Worm (Caenorhabditis elegans) whole organism, young adult: ENCODE measurements around the gene xpc-1.

Source experiments
- B0019.2 ChIP-seq: fragments of 200-800 bp; sonication (Bioruptor generic); conservative IDR thresholded peaks from 2 replicates; pipeline ENCODE4 v1.3.6; 2022; ENCODE audit warnings: missing genetic modification reagents, missing genetic modification characterization, missing compliant biosample characterization
- C06A6.2 ChIP-seq: fragments of 200-800 bp; sonication (Bioruptor generic); conservative IDR thresholded peaks from 2 replicates; pipeline ENCODE4 v1.3.6; 2022; ENCODE audit warnings: missing genetic modification characterization, missing compliant biosample characterization
- D2030.7 ChIP-seq: fragments of 200-800 bp; sonication (Bioruptor generic); IDR thresholded peaks from 2 replicates; pipeline ENCODE4 v1.3.6; 2022; ENCODE audit warnings: missing genetic modification reagents, missing genetic modification characterization, missing compliant biosample characterization
- F22D6.2 ChIP-seq: sonication (generic microtip); optimal IDR thresholded peaks from 2 replicates; lab custom pipeline; 2016; ENCODE audit warnings: mild to moderate bottlenecking, missing genetic modification characterization, missing compliant biosample characterization
- F39B2.1 ChIP-seq: fragments of 200-800 bp; sonication (Bioruptor generic); IDR thresholded peaks from 2 replicates; pipeline ENCODE4 v1.3.6; 2022; ENCODE audit warnings: missing genetic modification reagents, missing genetic modification characterization, missing compliant biosample characterization
- F52B5.7 ChIP-seq: sonication (generic microtip); optimal IDR thresholded peaks from 2 replicates; lab custom pipeline; 2016; ENCODE audit warnings: mild to moderate bottlenecking, missing genetic modification characterization, missing compliant biosample characterization
- F55B11.4 ChIP-seq: sonication (generic microtip); optimal IDR thresholded peaks from 2 replicates; lab custom pipeline; 2016; ENCODE audit warnings: missing compliant biosample characterization, missing genetic modification characterization, borderline replicate concordance; ENCODE audit not compliant: insufficient read depth
- F57A8.1 ChIP-seq: fragments of 200-800 bp; sonication (Bioruptor generic); optimal IDR thresholded peaks from 2 replicates; lab custom pipeline; 2018; ENCODE audit warnings: mild to moderate bottlenecking, missing genetic modification characterization, moderate library complexity, missing compliant biosample characterization
- K12H6.12 ChIP-seq: fragments of 200-800 bp; sonication (Bioruptor generic); optimal IDR thresholded peaks from 2 replicates; lab custom pipeline; 2018; ENCODE audit warnings: mild to moderate bottlenecking, missing genetic modification characterization, missing compliant biosample characterization
- Y56A3A.18 ChIP-seq: fragments of 200-800 bp; sonication (Bioruptor generic); IDR thresholded peaks from 2 replicates; pipeline ENCODE4 v1.3.6; 2022; ENCODE audit warnings: missing genetic modification reagents, missing genetic modification characterization, missing compliant biosample characterization
- aptf-3 ChIP-seq: fragments of 200-800 bp; sonication (Bioruptor generic); IDR thresholded peaks from 2 replicates; pipeline ENCODE4 v1.3.6; 2022; ENCODE audit warnings: missing genetic modification characterization, missing compliant biosample characterization
- athp-1 ChIP-seq: sonication (generic microtip); optimal IDR thresholded peaks from 2 replicates; lab custom pipeline; 2017; ENCODE audit warnings: mild to moderate bottlenecking, missing genetic modification characterization, missing compliant biosample characterization
- attf-6 ChIP-seq: fragments of 200-800 bp; sonication (Bioruptor generic); IDR thresholded peaks from 2 replicates; pipeline ENCODE4 v1.3.6; 2022; ENCODE audit warnings: missing genetic modification reagents, missing genetic modification characterization, missing compliant biosample characterization
- cebp-1 ChIP-seq, 2 experiments: fragments of 200-800 bp in 1 of 2; sonication (Bioruptor generic) in 1 of 2; sonication (generic microtip) in 1 of 2; IDR thresholded peaks in 1 of 2; optimal IDR thresholded peaks in 1 of 2; 2 replicates each; pipeline versions ENCODE4 v1.3.6 to Lab custom; 2017 to 2022; ENCODE audit warnings: missing compliant biosample characterization in 2 of 2, missing genetic modification characterization in 2 of 2, mild to moderate bottlenecking in 1 of 2, missing genetic modification reagents in 1 of 2, moderate library complexity in 1 of 2
- ceh-27 ChIP-seq: fragments of 200-800 bp; sonication (Bioruptor generic); optimal IDR thresholded peaks from 2 replicates; lab custom pipeline; 2018; ENCODE audit warnings: mild to moderate bottlenecking, missing genetic modification characterization, moderate library complexity, missing compliant biosample characterization
- ceh-58 ChIP-seq: fragments of 200-800 bp; sonication (Bioruptor generic); IDR thresholded peaks from 2 replicates; pipeline ENCODE4 v1.3.6; 2022; ENCODE audit warnings: missing genetic modification characterization, missing compliant biosample characterization
- die-1 ChIP-seq: sonication (generic microtip); optimal IDR thresholded peaks from 2 replicates; lab custom pipeline; 2016; ENCODE audit warnings: missing genotype, mild to moderate bottlenecking, missing genetic modification characterization, missing compliant biosample characterization
- dpl-1 ChIP-seq: fragments of 150-350 bp; optimal IDR thresholded peaks from 2 replicates; lab custom pipeline; 2014; ENCODE audit warnings: missing biosample characterization, missing genetic modification reagents, missing genetic modification characterization
- egrh-3 ChIP-seq: fragments of 200-800 bp; sonication (Bioruptor generic); IDR thresholded peaks from 2 replicates; pipeline ENCODE4 v1.3.6; 2022; ENCODE audit warnings: missing genetic modification reagents, missing genetic modification characterization, missing compliant biosample characterization
- gei-17 ChIP-seq: fragments of 200-800 bp; sonication (Bioruptor generic); optimal IDR thresholded peaks from 2 replicates; lab custom pipeline; 2018; ENCODE audit warnings: mild to moderate bottlenecking, missing genetic modification characterization, missing compliant biosample characterization
- hlh-12 ChIP-seq: sonication (generic microtip); optimal IDR thresholded peaks from 2 replicates; lab custom pipeline; 2016; ENCODE audit warnings: missing genetic modification characterization, missing compliant biosample characterization
- hmg-1.2 ChIP-seq: fragments of 200-800 bp; sonication (Bioruptor generic); IDR thresholded peaks from 2 replicates; pipeline ENCODE4 v1.3.6; 2022; ENCODE audit warnings: missing genetic modification reagents, missing genetic modification characterization, missing compliant biosample characterization
- hmg-20 ChIP-seq: fragments of 200-800 bp; sonication (Bioruptor generic); IDR thresholded peaks from 2 replicates; pipeline ENCODE4 v1.3.6; 2022; ENCODE audit warnings: missing genetic modification reagents, missing genetic modification characterization, missing compliant biosample characterization
- lag-1 ChIP-seq: fragments of 200-800 bp; sonication (Bioruptor generic); IDR thresholded peaks from 2 replicates; pipeline ENCODE4 v1.3.6; 2022; ENCODE audit warnings: missing genetic modification reagents, missing genetic modification characterization, missing compliant biosample characterization
- lin-35 ChIP-seq, 3 experiments: fragments of 150-350 bp in 2 of 3; sonication (generic microtip) in 1 of 3; optimal IDR thresholded peaks; 2 replicates each; lab custom pipeline; 2014 to 2018; ENCODE audit warnings: missing biosample characterization in 3 of 3, missing genetic modification characterization in 3 of 3, missing genetic modification reagents in 3 of 3
- lin-40 ChIP-seq: sonication (generic microtip); optimal IDR thresholded peaks from 2 replicates; lab custom pipeline; 2016; ENCODE audit warnings: missing genetic modification characterization, mild to moderate bottlenecking, missing compliant biosample characterization, missing genotype, missing genetic modification reagents
- lsy-27 ChIP-seq: sonication (generic microtip); optimal IDR thresholded peaks from 2 replicates; lab custom pipeline; 2017; ENCODE audit warnings: missing genetic modification characterization, mild to moderate bottlenecking, missing compliant biosample characterization, antibody characterized with exemption, missing genotype, borderline replicate concordance; ENCODE audit not compliant: insufficient read depth
- madf-6 ChIP-seq: fragments of 200-800 bp; sonication (Bioruptor generic); IDR thresholded peaks from 2 replicates; pipeline ENCODE4 v1.3.6; 2022; ENCODE audit warnings: missing genetic modification reagents, missing genetic modification characterization, missing compliant biosample characterization
- mes-4 ChIP-seq: sonication (generic microtip); optimal IDR thresholded peaks from 2 replicates; lab custom pipeline; 2016; ENCODE audit warnings: missing genotype, missing genetic modification characterization, missing compliant biosample characterization
- nfya-1 ChIP-seq: sonication (generic microtip); optimal IDR thresholded peaks from 2 replicates; lab custom pipeline; 2017; ENCODE audit warnings: antibody characterized with exemption, missing compliant biosample characterization, missing genetic modification characterization, borderline replicate concordance; ENCODE audit not compliant: insufficient read depth
- nfya-2 ChIP-seq: fragments of 200-800 bp; sonication (Bioruptor generic); IDR thresholded peaks from 2 replicates; pipeline ENCODE4 v1.3.6; 2022; ENCODE audit warnings: missing genetic modification reagents, missing genetic modification characterization, missing compliant biosample characterization
- nhr-80 ChIP-seq: sonication (generic microtip); optimal IDR thresholded peaks from 2 replicates; lab custom pipeline; 2016; ENCODE audit warnings: missing genetic modification characterization, missing compliant biosample characterization
- nhr-90 ChIP-seq: sonication (generic microtip); optimal IDR thresholded peaks from 2 replicates; lab custom pipeline; 2016; ENCODE audit warnings: missing genotype, mild to moderate bottlenecking, missing genetic modification characterization, missing compliant biosample characterization
- rcor-1 ChIP-seq: fragments of 200-800 bp; sonication (Bioruptor generic); IDR thresholded peaks from 2 replicates; pipeline ENCODE4 v1.3.6; 2022; ENCODE audit warnings: missing genetic modification reagents, missing genetic modification characterization, missing compliant biosample characterization
- rpc-1 ChIP-seq, 2 experiments: fragments of 150-350 bp in 1 of 2; sonication (generic microtip) in 1 of 2; optimal IDR thresholded peaks; 2 replicates each; lab custom pipeline; 2014 to 2018; ENCODE audit warnings: missing biosample characterization in 1 of 2, missing genetic modification characterization in 1 of 2, missing genetic modification reagents in 1 of 2, missing genotype in 1 of 2
- sea-2 ChIP-seq: fragments of 200-800 bp; sonication (Bioruptor generic); IDR thresholded peaks from 2 replicates; pipeline ENCODE4 v1.3.6; 2022; ENCODE audit warnings: missing genetic modification characterization, missing compliant biosample characterization
- snpc-1.3 ChIP-seq: sonication (generic microtip); optimal IDR thresholded peaks from 2 replicates; lab custom pipeline; 2017; ENCODE audit warnings: missing genetic modification characterization, mild to moderate bottlenecking, missing compliant biosample characterization, antibody characterized with exemption, moderate library complexity, missing genotype, missing genetic modification reagents; ENCODE audit not compliant: insufficient read depth
- sptf-2 ChIP-seq: fragments of 200-800 bp; sonication (Bioruptor generic); optimal IDR thresholded peaks from 2 replicates; lab custom pipeline; 2018; ENCODE audit warnings: mild to moderate bottlenecking, missing genetic modification characterization, missing compliant biosample characterization
- tbp1 ChIP-seq: fragments of 200-800 bp; sonication (Bioruptor generic); optimal IDR thresholded peaks from 2 replicates; lab custom pipeline; 2018; ENCODE audit warnings: mild to moderate bottlenecking, missing genetic modification characterization, missing compliant biosample characterization
- tbx-9 ChIP-seq: sonication (generic microtip); optimal IDR thresholded peaks from 2 replicates; lab custom pipeline; 2016; ENCODE audit warnings: borderline replicate concordance, missing genetic modification characterization, inconsistent platforms, missing compliant biosample characterization
- unc-62 ChIP-seq: fragments of 150-350 bp; optimal IDR thresholded peaks from 2 replicates; lab custom pipeline; 2014; ENCODE audit warnings: missing biosample characterization, missing genetic modification reagents, missing genetic modification characterization
- xnd-1 ChIP-seq: sonication (generic microtip); optimal IDR thresholded peaks from 2 replicates; lab custom pipeline; 2016; ENCODE audit warnings: missing genotype, missing genetic modification reagents, missing genetic modification characterization, missing compliant biosample characterization
- zfh-2 ChIP-seq: fragments of 200-800 bp; sonication (Bioruptor generic); conservative IDR thresholded peaks from 2 replicates; pipeline ENCODE4 v1.3.6; 2022; ENCODE audit warnings: missing genetic modification reagents, missing genetic modification characterization, missing compliant biosample characterization
- zim-3 ChIP-seq: sonication (generic microtip); optimal IDR thresholded peaks from 2 replicates; lab custom pipeline; 2017; ENCODE audit warnings: mild to moderate bottlenecking, missing genetic modification characterization, moderate library complexity, missing compliant biosample characterization
- ztf-22 ChIP-seq: fragments of 200-800 bp; sonication (Bioruptor generic); optimal IDR thresholded peaks from 2 replicates; lab custom pipeline; 2018; ENCODE audit warnings: mild to moderate bottlenecking, missing genetic modification characterization, moderate library complexity, missing compliant biosample characterization
- ztf-25 ChIP-seq: fragments of 200-800 bp; sonication (Bioruptor generic); IDR thresholded peaks from 2 replicates; pipeline ENCODE4 v1.3.6; 2022; ENCODE audit warnings: missing genetic modification reagents, missing genetic modification characterization, missing compliant biosample characterization
- ztf-26 ChIP-seq: sonication (generic microtip); optimal IDR thresholded peaks from 2 replicates; lab custom pipeline; 2017; ENCODE audit warnings: missing genetic modification characterization, missing compliant biosample characterization
- ztf-6 ChIP-seq: fragments of 200-800 bp; sonication (Bioruptor generic); IDR thresholded peaks from 2 replicates; pipeline ENCODE4 v1.3.6; 2022; ENCODE audit warnings: missing genetic modification reagents, missing genetic modification characterization, missing compliant biosample characterization

The xpc-1 gene

ce11 chrIV:2048839-2049238 lies 56.0 kb downstream of the xpc-1 start (continued):
- TF ChIP-seq die-1 (tag; lab: Kevin White, UChicago) (no peak), lin-35 (GFP tag; optimal IDR thresholded peaks at IDR 0.05; lab: Kevin White, UChicago) (no peak), F22D6.2 (no peak), lin-40 (tag; lab: Kevin White, UChicago) (peak; percentile 76), K12H6.12 (peak; percentile 83), xnd-1 (tag; lab: Kevin White, UChicago) (no peak), ztf-22 (GFP tag; lab: Kevin White, UChicago) (no peak), athp-1 (no peak), hmg-1.2 (GFP tag; lab: Robert Waterston, UW) (peak; percentile 57; the same call in 1 of the 2 replicates), nhr-80 (tag; lab: Kevin White, UChicago) (no peak), F57A8.1 (GFP tag; lab: Kevin White, UChicago) (no peak), lsy-27 (tag; lab: Kevin White, UChicago) (no peak), egrh-3 (no peak), sea-2 (GFP tag; lab: Robert Waterston, UW) (no peak), ztf-25 (GFP tag; lab: Robert Waterston, UW) (no peak), F55B11.4 (tag; lab: Kevin White, UChicago) (no peak), rcor-1 (GFP tag; lab: Robert Waterston, UW) (no peak), ceh-27 (GFP tag; lab: Kevin White, UChicago) (peak; percentile 60), hmg-20 (GFP tag; lab: Robert Waterston, UW) (no peak), tbx-9 (tag; lab: Kevin White, UChicago) (no peak), unc-62 (GFP tag; lab: Kevin White, UChicago) (no peak), ztf-6 (GFP tag; lab: Robert Waterston, UW) (peak; percentile 20; the same call in 1 of the 2 replicates), F39B2.1 (GFP tag; lab: Robert Waterston, UW) (no peak), ceh-58 (GFP tag; lab: Robert Waterston, UW) (no peak), F52B5.7 (tag; lab: Kevin White, UChicago) (no peak), cebp-1 (GFP tag; IDR thresholded peaks at IDR 0.05; lab: Robert Waterston, UW) (no peak), cebp-1 (tag; optimal IDR thresholded peaks at IDR 0.05; lab: Kevin White, UChicago) (peak; percentile 58), ztf-26 (tag; lab: Kevin White, UChicago) (peak; percentile 36), rpc-1 (optimal IDR thresholded peaks at IDR 0.05; lab: Kevin White, UChicago) (no peak), rpc-1 (tag; optimal IDR thresholded peaks at IDR 0.05; lab: Kevin White, UChicago) (no peak), nfya-1 (tag; lab: Kevin White, UChicago) (no peak), attf-6 (GFP tag; lab: Robert Waterston, UW) (no peak), C06A6.2 (GFP tag; lab: Robert Waterston, UW) (peak; percentile 51; the same call in 1 of the 2 replicates), zim-3 (tag; lab: Kevin White, UChicago) (no peak), zfh-2 (GFP tag; lab: Robert Waterston, UW) (peak; percentile 94), nhr-90 (tag; lab: Kevin White, UChicago) (no peak), gei-17 (GFP tag; lab: Kevin White, UChicago) (no peak), nfya-2 (GFP tag; lab: Robert Waterston, UW) (no peak), B0019.2 (GFP tag; lab: Robert Waterston, UW) (no peak), hlh-12 (no peak), aptf-3 (GFP tag; lab: Robert Waterston, UW) (no peak), mes-4 (tag; lab: Kevin White, UChicago) (no peak), madf-6 (GFP tag; lab: Robert Waterston, UW) (no peak), sptf-2 (GFP tag; lab: Kevin White, UChicago) (no peak), D2030.7 (GFP tag; lab: Robert Waterston, UW) (no peak), snpc-1.3 (tag; lab: Kevin White, UChicago) (no peak), Y56A3A.18 (GFP tag; lab: Robert Waterston, UW) (no peak), lag-1 (GFP tag; lab: Robert Waterston, UW) (no peak), tbp1 (GFP tag; lab: Kevin White, UChicago) (no peak), dpl-1 (no peak)
